Worm (Caenorhabditis elegans) whole organism, L4 larva: ENCODE measurements around the gene Y42H9AR.1.

Source experiments
- F10B5.3 ChIP-seq: sonication (generic microtip); optimal IDR thresholded peaks from 2 replicates; lab custom pipeline; 2016; ENCODE audit warnings: mild to moderate bottlenecking, missing genetic modification characterization, missing compliant biosample characterization
- F26F4.8 ChIP-seq: fragments of 200-800 bp; sonication (Bioruptor generic); conservative IDR thresholded peaks from 2 replicates; pipeline ENCODE4 v1.3.6; 2022; ENCODE audit warnings: missing genetic modification characterization, missing compliant biosample characterization
- F44E2.7 ChIP-seq: fragments of 200-800 bp; sonication (Bioruptor generic); IDR thresholded peaks from 2 replicates; pipeline ENCODE4 v2.1.2; 2022; ENCODE audit warnings: missing genetic modification characterization, missing compliant biosample characterization
- T20F7.1 ChIP-seq: fragments of 200-800 bp; sonication (Bioruptor generic); optimal IDR thresholded peaks from 2 replicates; lab custom pipeline; 2018; ENCODE audit warnings: mild to moderate bottlenecking, missing genetic modification characterization, missing compliant biosample characterization
- Y105C5A.15 ChIP-seq: fragments of 200-800 bp; sonication (Bioruptor generic); IDR thresholded peaks from 2 replicates; pipeline ENCODE4 v1.3.6; 2022; ENCODE audit warnings: missing genetic modification characterization, missing compliant biosample characterization
- ZK337.2 ChIP-seq: fragments of 200-800 bp; sonication (Bioruptor generic); IDR thresholded peaks from 2 replicates; pipeline ENCODE4 v1.3.6; 2022; ENCODE audit warnings: missing genetic modification reagents, missing genetic modification characterization, missing compliant biosample characterization
- aha-1 ChIP-seq: fragments of 150-350 bp; peaks from one replicate; lab custom pipeline; 2014; ENCODE audit warnings: missing biosample characterization, missing genetic modification characterization
- ama-1 ChIP-seq: fragments of 150-350 bp; optimal IDR thresholded peaks from 2 replicates; lab custom pipeline; 2014; ENCODE audit warnings: inconsistent platforms, mixed read lengths
- ceh-44 ChIP-seq: fragments of 200-800 bp; sonication (Bioruptor generic); IDR thresholded peaks from 2 replicates; pipeline ENCODE4 v1.3.6; 2022; ENCODE audit warnings: missing genetic modification reagents, missing genetic modification characterization, missing compliant biosample characterization
- ceh-62 ChIP-seq: sonication (generic microtip); optimal IDR thresholded peaks from 2 replicates; lab custom pipeline; 2017; ENCODE audit warnings: missing biosample characterization, missing genetic modification characterization
- cey-2 ChIP-seq: sonication (generic microtip); optimal IDR thresholded peaks from 3 replicates; lab custom pipeline; 2017; ENCODE audit warnings: missing genetic modification characterization, mild to moderate bottlenecking, missing compliant biosample characterization, antibody characterized with exemption, borderline replicate concordance; ENCODE audit not compliant: insufficient read depth
- dpl-1 ChIP-seq: fragments of 150-350 bp; optimal IDR thresholded peaks from 2 replicates; lab custom pipeline; 2014; ENCODE audit warnings: missing biosample characterization, missing genetic modification reagents, missing genetic modification characterization
- dve-1 ChIP-seq: sonication (generic microtip); optimal IDR thresholded peaks from 2 replicates; lab custom pipeline; 2017; ENCODE audit warnings: antibody characterized with exemption, mild to moderate bottlenecking, missing genetic modification characterization, missing compliant biosample characterization; ENCODE audit not compliant: insufficient read depth
- egl-43 ChIP-seq: fragments of 200-800 bp; sonication (Bioruptor generic); IDR thresholded peaks from 2 replicates; pipeline ENCODE4 v1.3.6; 2022; ENCODE audit warnings: missing genetic modification reagents, missing genetic modification characterization, missing compliant biosample characterization
- fkh-10 ChIP-seq: fragments of 150-350 bp; optimal IDR thresholded peaks from 2 replicates; lab custom pipeline; 2014; ENCODE audit warnings: missing biosample characterization, missing genetic modification reagents, missing genetic modification characterization
- hif-1 ChIP-seq, 2 experiments: sonication (generic microtip); optimal IDR thresholded peaks; 2 replicates each; lab custom pipeline; 2016 to 2017; ENCODE audit warnings: missing compliant biosample characterization in 2 of 2, missing genetic modification characterization in 2 of 2, missing genetic modification reagents in 2 of 2, missing genotype in 2 of 2, mild to moderate bottlenecking in 1 of 2
- hlh-11 ChIP-seq: fragments of 200-800 bp; sonication (Bioruptor generic); optimal IDR thresholded peaks from 2 replicates; lab custom pipeline; 2018; ENCODE audit warnings: mild to moderate bottlenecking, missing genetic modification characterization, missing compliant biosample characterization
- hlh-30 ChIP-seq: sonication (generic microtip); optimal IDR thresholded peaks from 2 replicates; lab custom pipeline; 2017; ENCODE audit warnings: antibody characterized with exemption, mild to moderate bottlenecking, missing genetic modification characterization, missing compliant biosample characterization; ENCODE audit not compliant: insufficient read depth
- hmg-1.1 ChIP-seq: fragments of 200-800 bp; sonication (Bioruptor generic); IDR thresholded peaks from 2 replicates; pipeline ENCODE4 v1.3.6; 2022; ENCODE audit warnings: missing genetic modification reagents, missing genetic modification characterization, missing compliant biosample characterization
- jun-1 ChIP-seq: fragments of 150-350 bp; optimal IDR thresholded peaks from 2 replicates; lab custom pipeline; 2014; ENCODE audit warnings: missing biosample characterization, missing genetic modification reagents, missing genetic modification characterization
- lin-15B ChIP-seq: fragments of 150-350 bp; sonication (generic microtip); optimal IDR thresholded peaks from 3 replicates; lab custom pipeline; 2014; ENCODE audit warnings: missing biosample characterization, missing genetic modification characterization
- lsy-2 ChIP-seq, 2 experiments: fragments of 150-350 bp in 1 of 2; sonication (generic microtip) in 1 of 2; optimal IDR thresholded peaks; 2 replicates each; lab custom pipeline; 2014 to 2017; ENCODE audit warnings: missing biosample characterization in 2 of 2, missing genetic modification characterization in 2 of 2
- mdl-1 ChIP-seq, 2 experiments: fragments of 150-350 bp in 1 of 2; sonication (generic microtip) in 1 of 2; optimal IDR thresholded peaks; 2 replicates each; lab custom pipeline; 2014 to 2017; ENCODE audit warnings: missing biosample characterization in 2 of 2, missing genetic modification characterization in 2 of 2
- mep-1 ChIP-seq: fragments of 150-350 bp; sonication (generic microtip); optimal IDR thresholded peaks from 3 replicates; lab custom pipeline; 2014; ENCODE audit warnings: missing biosample characterization, missing genetic modification characterization
- mes-2 ChIP-seq: sonication (generic microtip); optimal IDR thresholded peaks from 2 replicates; lab custom pipeline; 2016; ENCODE audit warnings: missing genotype, mild to moderate bottlenecking, missing genetic modification characterization, missing compliant biosample characterization; ENCODE audit not compliant: poor library complexity, severe bottlenecking
- mxl-2 ChIP-seq: fragments of 200-800 bp; sonication (Bioruptor generic); conservative IDR thresholded peaks from 2 replicates; pipeline ENCODE4 v1.3.6; 2022; ENCODE audit warnings: missing genetic modification reagents, missing genetic modification characterization, missing compliant biosample characterization
- mxl-3 ChIP-seq: fragments of 200-800 bp; sonication (Bioruptor generic); optimal IDR thresholded peaks from 2 replicates; lab custom pipeline; 2018; ENCODE audit warnings: mild to moderate bottlenecking, missing genetic modification characterization, missing compliant biosample characterization
- nhr-28 ChIP-seq: fragments of 150-350 bp; optimal IDR thresholded peaks from 2 replicates; lab custom pipeline; 2014; ENCODE audit warnings: missing biosample characterization, missing genetic modification characterization
- nhr-76 ChIP-seq: fragments of 150-350 bp; optimal IDR thresholded peaks from 2 replicates; lab custom pipeline; 2014; ENCODE audit warnings: missing biosample characterization, missing genetic modification characterization
- nhr-77 ChIP-seq: fragments of 150-350 bp; optimal IDR thresholded peaks from 2 replicates; lab custom pipeline; 2014; ENCODE audit warnings: missing biosample characterization, missing genetic modification characterization
- pha-4 ChIP-seq, 2 experiments: fragments of 150-350 bp in 1 of 2; fragments of 200-800 bp in 1 of 2; sonication (Bioruptor generic) in 1 of 2; IDR thresholded peaks in 1 of 2; optimal IDR thresholded peaks in 1 of 2; 2 replicates each; pipeline versions ENCODE4 v1.3.6 to Lab custom; 2014 to 2022; ENCODE audit warnings: missing genetic modification characterization in 2 of 2, missing genetic modification reagents in 2 of 2, missing biosample characterization in 1 of 2, missing compliant biosample characterization in 1 of 2
- php-3 ChIP-seq: fragments of 200-800 bp; sonication (Bioruptor generic); IDR thresholded peaks from 2 replicates; pipeline ENCODE4 v1.3.6; 2022; ENCODE audit warnings: missing genetic modification reagents, missing genetic modification characterization, missing compliant biosample characterization
- rbr-2 ChIP-seq: sonication (generic microtip); optimal IDR thresholded peaks from 2 replicates; lab custom pipeline; 2016; ENCODE audit warnings: missing genotype, missing genetic modification characterization, missing compliant biosample characterization
- set-16 ChIP-seq: fragments of 200-800 bp; sonication (Bioruptor generic); IDR thresholded peaks from 2 replicates; pipeline ENCODE4 v1.3.6; 2022; ENCODE audit warnings: missing genetic modification reagents, missing genetic modification characterization, missing compliant biosample characterization
- tag-97 ChIP-seq: fragments of 200-800 bp; sonication (Bioruptor generic); IDR thresholded peaks from 2 replicates; pipeline ENCODE4 v1.3.6; 2022; ENCODE audit warnings: missing genetic modification characterization, missing compliant biosample characterization
- unc-62 ChIP-seq, 3 experiments: fragments of 150-350 bp in 1 of 3; sonication (generic microtip); optimal IDR thresholded peaks in 2 of 3; peaks in 1 of 3; 1 replicate in 1 of 3; 2 replicates in 2 of 3; lab custom pipeline; 2014 to 2017; ENCODE audit warnings: missing biosample characterization in 3 of 3, missing genetic modification characterization in 3 of 3, missing genetic modification reagents in 3 of 3, missing genotype in 1 of 3
- vab-7 ChIP-seq: fragments of 200-800 bp; sonication (Bioruptor generic); IDR thresholded peaks from 2 replicates; pipeline ENCODE4 v1.3.6; 2022; ENCODE audit warnings: missing genetic modification reagents, missing genetic modification characterization, missing compliant biosample characterization
- ztf-7 ChIP-seq: fragments of 150-350 bp; optimal IDR thresholded peaks from 2 replicates; lab custom pipeline; 2014; ENCODE audit warnings: missing biosample characterization, missing genetic modification characterization

Y42H9AR.1 gene

ce11 chrIV:8113161-8113560 is at the start of gene Y42H9AR.1:
Y42H9AR.1 (plus strand) TSS chrIV:8113393.
- TF ChIP-seq php-3 (no peak), hlh-30 (tag; lab: Kevin White, UChicago) (peak; percentile 64), unc-62 (GFP tag; optimal IDR thresholded peaks at IDR 0.05 in 1 of 2; lab: Kevin White, UChicago) (no peak), unc-62 (tag; optimal IDR thresholded peaks at IDR 0.05; lab: Kevin White, UChicago) (no peak), mdl-1 (tag; optimal IDR thresholded peaks at IDR 0.05; lab: Kevin White, UChicago) (peak in 1 of 2 experiments; percentile 57), lsy-2 (tag; optimal IDR thresholded peaks at IDR 0.05; lab: Kevin White, UChicago) (peak in 1 of 2 experiments; percentile 37), nhr-76 (tag; lab: Kevin White, UChicago) (no peak), hif-1 (tag; optimal IDR thresholded peaks at IDR 0.05; lab: Kevin White, UChicago) (no peak), F44E2.7 (GFP tag; lab: Robert Waterston, UW) (no peak), hmg-1.1 (GFP tag; lab: Robert Waterston, UW) (0 out of 2 replicates have a peak, but pooled peaks have one; percentile 3), jun-1 (tag; lab: Kevin White, UChicago) (no peak), mes-2 (tag; lab: Kevin White, UChicago) (peak; percentile 24), Y105C5A.15 (GFP tag; lab: Robert Waterston, UW) (no peak), lin-15B (tag; lab: Kevin White, UChicago) (no peak), mxl-2 (no peak), ZK337.2 (no peak), nhr-77 (tag; lab: Kevin White, UChicago) (no peak), T20F7.1 (GFP tag; lab: Kevin White, UChicago) (peak; percentile 40), dpl-1 (peak; percentile 52)

DNA sequence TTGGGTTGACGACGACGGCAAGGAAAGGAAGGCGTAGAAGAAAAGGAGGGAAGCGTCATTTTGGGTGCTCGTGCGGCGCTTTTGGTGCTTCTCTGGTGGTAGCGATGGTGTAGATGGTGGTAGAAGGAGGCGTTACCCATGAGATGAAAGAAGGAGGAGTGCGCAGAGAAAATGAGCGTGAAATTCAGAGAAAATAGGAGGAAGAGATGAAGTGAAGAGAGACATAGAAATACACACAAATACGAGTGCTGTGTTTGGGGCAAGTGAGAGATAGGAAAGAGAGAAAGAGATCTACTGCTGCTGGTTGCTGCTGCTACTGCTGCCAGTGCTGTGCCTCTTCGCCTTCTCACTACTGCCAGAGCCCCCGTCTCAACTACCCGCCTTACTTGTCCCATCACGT is 46.6 kb upstream of the Y42H9AR.1 start:
- TF ChIP-seq lsy-2 (tag; optimal IDR thresholded peaks at IDR 0.05; lab: Kevin White, UChicago) (peak in 1 of 2 experiments; percentile 29), tag-97 (GFP tag; lab: Robert Waterston, UW) (no peak), ama-1 (lab: Kevin White, UChicago) (no peak), vab-7 (GFP tag; lab: Robert Waterston, UW) (no peak), ztf-7 (tag; lab: Kevin White, UChicago) (no peak), mdl-1 (tag; optimal IDR thresholded peaks at IDR 0.05; lab: Kevin White, UChicago) (peak in 1 of 2 experiments; percentile 45), pha-4 (GFP tag; IDR thresholded peaks at IDR 0.05; lab: Robert Waterston, UW) (peak; percentile 30; the same call in 1 of the 2 replicates), pha-4 (tag; optimal IDR thresholded peaks at IDR 0.05; lab: Kevin White, UChicago) (no peak), F10B5.3 (tag; lab: Kevin White, UChicago) (no peak), hmg-1.1 (GFP tag; lab: Robert Waterston, UW) (peak; percentile 78), cey-2 (tag; lab: Kevin White, UChicago) (no peak), mes-2 (tag; lab: Kevin White, UChicago) (peak; percentile 24), egl-43 (peak; percentile 58; the same call in 1 of the 2 replicates), F26F4.8 (GFP tag; lab: Robert Waterston, UW) (no peak), fkh-10 (GFP tag; lab: Kevin White, UChicago) (no peak), hlh-30 (tag; lab: Kevin White, UChicago) (peak; percentile 39), mep-1 (tag; lab: Kevin White, UChicago) (peak; percentile 5), aha-1 (tag; lab: Kevin White, UChicago) (peak; percentile 63), dve-1 (tag; lab: Kevin White, UChicago) (no peak), rbr-2 (tag; lab: Kevin White, UChicago) (peak; percentile 54), unc-62 (GFP tag; optimal IDR thresholded peaks at IDR 0.05 in 1 of 2; lab: Kevin White, UChicago) (peak in 1 of 2 experiments; percentile 99), unc-62 (tag; optimal IDR thresholded peaks at IDR 0.05; lab: Kevin White, UChicago) (no peak), ceh-44 (GFP tag; lab: Robert Waterston, UW) (no peak), set-16 (GFP tag; lab: Robert Waterston, UW) (peak; percentile 36; the same call in 1 of the 2 replicates)

ce11 chrIV:8067745-8068144 is 45.4 kb upstream of the Y42H9AR.1 start:
- TF ChIP-seq mes-2 (tag; lab: Kevin White, UChicago) (peak; percentile 49), mep-1 (tag; lab: Kevin White, UChicago) (peak; percentile 35), set-16 (GFP tag; lab: Robert Waterston, UW) (peak; percentile 69), hmg-1.1 (GFP tag; lab: Robert Waterston, UW) (peak; percentile 42; the same call in 1 of the 2 replicates), F44E2.7 (GFP tag; lab: Robert Waterston, UW) (no peak), nhr-28 (tag; lab: Kevin White, UChicago) (peak; percentile 24), mxl-3 (GFP tag; lab: Kevin White, UChicago) (peak; percentile 7), ceh-62 (tag; lab: Kevin White, UChicago) (no peak), hlh-11 (peak; percentile 9)
- TF ChIP-seq, all 104 proteins: peak for 7
